Fruit fly (Drosophila melanogaster) whole organism, adult: ENCODE results near the gene CG3397.

Experiments
- CG11617 ChIP-seq: fragments of 200-800 bp; sonication (Bioruptor generic); optimal IDR thresholded peaks from 2 replicates; lab custom pipeline; 2017; ENCODE audit warnings: mild to moderate bottlenecking, missing biosample characterization, missing genetic modification reagents, missing genetic modification characterization
- CG12768 ChIP-seq: fragments of 200-800 bp; sonication (Bioruptor generic); optimal IDR thresholded peaks from 2 replicates; lab custom pipeline; 2017; ENCODE audit warnings: missing biosample characterization, missing genetic modification characterization, mild to moderate bottlenecking, moderate library complexity, missing genetic modification reagents
- CG14711 ChIP-seq: fragments of 200-800 bp; sonication (Bioruptor generic); optimal IDR thresholded peaks from 2 replicates; lab custom pipeline; 2018; ENCODE audit warnings: missing biosample characterization, mild to moderate bottlenecking, missing genetic modification characterization, moderate library complexity
- CG1620 ChIP-seq: fragments of 200-800 bp; sonication (Bioruptor generic); optimal IDR thresholded peaks from 2 replicates; lab custom pipeline; 2016; ENCODE audit warnings: missing biosample characterization, missing genetic modification characterization
- CG33017 ChIP-seq: fragments of 200-800 bp; sonication (Bioruptor generic); optimal IDR thresholded peaks from 2 replicates; lab custom pipeline; 2018; ENCODE audit warnings: missing biosample characterization, mild to moderate bottlenecking, missing genetic modification characterization, moderate library complexity
- CG5204 ChIP-seq: fragments of 200-800 bp; sonication (Bioruptor generic); optimal IDR thresholded peaks from 2 replicates; lab custom pipeline; 2016; ENCODE audit warnings: missing biosample characterization, missing genetic modification characterization
- CG7045 ChIP-seq: fragments of 200-800 bp; sonication (Bioruptor generic); optimal IDR thresholded peaks from 2 replicates; lab custom pipeline; 2017; ENCODE audit warnings: missing biosample characterization, mild to moderate bottlenecking, missing genetic modification characterization
- CG7101 ChIP-seq: fragments of 200-800 bp; sonication (Bioruptor generic); optimal IDR thresholded peaks from 2 replicates; lab custom pipeline; 2018; ENCODE audit warnings: missing biosample characterization, mild to moderate bottlenecking, missing genetic modification characterization, moderate library complexity
- Clk ChIP-seq: fragments of 200-800 bp; sonication (Bioruptor generic); optimal IDR thresholded peaks from 2 replicates; lab custom pipeline; 2017; ENCODE audit warnings: missing biosample characterization, missing genetic modification characterization
- Crg-1 ChIP-seq: fragments of 200-800 bp; sonication (Bioruptor generic); optimal IDR thresholded peaks from 2 replicates; lab custom pipeline; 2016; ENCODE audit warnings: missing biosample characterization, missing genetic modification characterization
- Hr96 ChIP-seq: fragments of 200-800 bp; sonication (Bioruptor generic); optimal IDR thresholded peaks from 2 replicates; lab custom pipeline; 2016; ENCODE audit warnings: missing biosample characterization, missing genetic modification characterization
- Mnt ChIP-seq: fragments of 200-800 bp; sonication (Bioruptor generic); optimal IDR thresholded peaks from 2 replicates; lab custom pipeline; 2016; ENCODE audit warnings: missing biosample characterization, mild to moderate bottlenecking, missing genetic modification characterization
- bab1 ChIP-seq: fragments of 200-800 bp; sonication (Bioruptor generic); optimal IDR thresholded peaks from 3 replicates; lab custom pipeline; 2019; ENCODE audit warnings: missing biosample characterization, mild to moderate bottlenecking, missing genetic modification characterization, moderate library complexity
- cic ChIP-seq: fragments of 200-800 bp; sonication (Bioruptor generic); optimal IDR thresholded peaks from 2 replicates; lab custom pipeline; 2017; ENCODE audit warnings: missing biosample characterization, mild to moderate bottlenecking, missing genetic modification characterization, moderate library complexity
- cnc ChIP-seq, 2 experiments: fragments of >200 bp; optimal IDR thresholded peaks; 2 replicates each; lab custom pipeline; 2017
- kay ChIP-seq: fragments of 200-800 bp; sonication (Bioruptor generic); peaks from one replicate; lab custom pipeline; 2016; ENCODE audit warnings: missing biosample characterization, missing genetic modification characterization, borderline replicate concordance
- ovo ChIP-seq: fragments of 200-800 bp; sonication (Bioruptor generic); optimal IDR thresholded peaks from 2 replicates; lab custom pipeline; 2016; ENCODE audit warnings: missing biosample characterization, missing genetic modification characterization
- pad ChIP-seq: fragments of 200-800 bp; sonication (Bioruptor generic); optimal IDR thresholded peaks from 3 replicates; lab custom pipeline; 2017; ENCODE audit warnings: missing biosample characterization, missing genetic modification characterization, mild to moderate bottlenecking, moderate library complexity, missing genetic modification reagents
- tj ChIP-seq: fragments of 200-800 bp; sonication (Bioruptor generic); optimal IDR thresholded peaks from 3 replicates; lab custom pipeline; 2017; ENCODE audit warnings: missing biosample characterization, mild to moderate bottlenecking, missing genetic modification characterization, moderate library complexity
- toe ChIP-seq: fragments of 200-800 bp; sonication (Bioruptor generic); optimal IDR thresholded peaks from 2 replicates; lab custom pipeline; 2016; ENCODE audit warnings: missing biosample characterization, missing genetic modification characterization

Gene CG3397

DNA sequence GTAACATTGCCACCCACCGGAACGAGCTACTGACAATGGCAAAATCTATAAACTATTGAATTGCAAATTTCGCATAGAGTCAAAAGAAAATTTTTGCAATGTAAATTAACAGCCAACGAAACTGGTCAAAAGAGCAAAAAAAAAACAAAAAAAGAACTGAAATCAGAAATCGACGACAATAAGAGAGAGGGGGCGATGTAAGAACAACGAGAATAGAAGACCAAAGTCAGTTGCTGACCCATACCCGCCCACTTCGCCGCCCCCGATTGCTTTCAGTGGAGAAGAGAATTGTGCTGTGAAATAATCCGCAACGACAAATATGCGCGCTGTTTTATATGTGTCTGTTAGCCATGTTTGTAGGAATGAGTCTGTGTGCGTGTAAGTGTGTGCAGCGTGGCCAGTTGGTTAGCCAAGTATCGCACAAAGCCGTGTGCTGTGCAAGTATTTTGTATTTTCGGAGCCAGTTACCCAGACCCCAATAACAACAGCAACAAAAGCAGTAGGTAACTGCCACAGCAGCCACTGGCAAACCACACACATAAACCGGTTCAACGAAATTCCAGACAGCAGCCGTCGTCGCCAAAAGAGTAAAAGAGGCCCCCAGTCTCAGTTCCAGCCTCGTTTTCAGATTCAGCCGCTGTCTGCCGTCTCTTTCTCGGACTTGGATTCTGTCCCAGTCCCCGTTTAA lies 46.8 kb downstream of the CG3397 start:
- TF ChIP-seq cnc (optimal IDR thresholded peaks at IDR 0.05; lab: Kevin White, UChicago) (no peak), CG7045 (GFP tag; lab: Kevin White, UChicago) (no peak), bab1 (GFP tag; lab: Kevin White, UChicago) (no peak), pad (GFP tag; lab: Kevin White, UChicago) (no peak), ovo (GFP tag; lab: Kevin White, UChicago) (no peak), CG11617 (GFP tag; lab: Kevin White, UChicago) (no peak), kay (GFP tag; lab: Kevin White, UChicago) (no peak), tj (GFP tag; lab: Kevin White, UChicago) (no peak), Crg-1 (no peak), toe (GFP tag; lab: Kevin White, UChicago) (no peak), Hr96 (no peak), cic (GFP tag; lab: Kevin White, UChicago) (no peak), Mnt (GFP tag; lab: Kevin White, UChicago) (no peak), CG14711 (tag; lab: Kevin White, UChicago) (no peak), Clk (GFP tag; lab: Kevin White, UChicago) (no peak), CG7101 (no peak), CG5204 (GFP tag; lab: Kevin White, UChicago) (no peak), CG33017 (tag; lab: Kevin White, UChicago) (no peak)

DNA sequence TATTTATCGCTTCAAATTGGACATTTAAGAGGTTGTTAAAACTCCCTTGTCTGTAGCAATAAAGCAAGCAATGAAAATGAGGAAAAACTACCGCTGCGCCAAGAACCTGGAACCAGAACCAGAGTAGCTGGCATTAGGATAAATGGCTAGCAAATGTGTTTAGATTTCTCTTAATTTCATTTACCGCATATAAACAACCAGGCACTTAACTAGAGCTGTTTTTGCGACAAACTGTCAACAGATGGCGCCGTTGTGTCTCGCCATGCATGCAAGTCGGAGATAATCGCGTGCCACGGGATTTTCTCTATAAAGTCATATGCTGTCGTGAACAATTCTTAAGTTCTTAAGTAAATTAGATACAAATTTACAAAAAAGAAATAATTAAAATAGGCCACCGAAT lies 50.4 kb downstream of the CG3397 start:
- TF ChIP-seq CG5204 (GFP tag; lab: Kevin White, UChicago) (no peak), CG11617 (GFP tag; lab: Kevin White, UChicago) (no peak), pad (GFP tag; lab: Kevin White, UChicago) (no peak), kay (GFP tag; lab: Kevin White, UChicago) (no peak), tj (GFP tag; lab: Kevin White, UChicago) (no peak), ovo (GFP tag; lab: Kevin White, UChicago) (no peak), CG7045 (GFP tag; lab: Kevin White, UChicago) (no peak), Hr96 (no peak), CG7101 (no peak), CG12768 (no peak), Mnt (GFP tag; lab: Kevin White, UChicago) (no peak), cnc (optimal IDR thresholded peaks at IDR 0.05; lab: Kevin White, UChicago) (no peak), cic (GFP tag; lab: Kevin White, UChicago) (no peak), CG14711 (tag; lab: Kevin White, UChicago) (no peak), CG33017 (tag; lab: Kevin White, UChicago) (no peak), CG1620 (GFP tag; lab: Kevin White, UChicago) (no peak), bab1 (GFP tag; lab: Kevin White, UChicago) (no peak), toe (GFP tag; lab: Kevin White, UChicago) (no peak), Clk (GFP tag; lab: Kevin White, UChicago) (no peak), Crg-1 (no peak)
